Worm (Caenorhabditis elegans): Measurements from ENCODE around the gene ssl-1.

- TF ChIP-seq lin-13 (GFP tag; optimal IDR thresholded peaks at IDR 0.05) (no peak), ztf-11 (tag; optimal IDR thresholded peaks at IDR 0.05) (no peak), nhr-77 (tag; optimal IDR thresholded peaks at IDR 0.05) (no peak), blmp-1 (tag; optimal IDR thresholded peaks at IDR 0.05; ENCODE audit: insufficient read depth) (no peak), skn-1 (tag; optimal IDR thresholded peaks at IDR 0.05) (no peak), ceh-82 (tag; optimal IDR thresholded peaks at IDR 0.05) (no peak), unc-55 (GFP tag; optimal IDR thresholded peaks at IDR 0.05) (no peak), lsy-2 (tag; optimal IDR thresholded peaks at IDR 0.05) (no peak), fos-1 (tag; optimal IDR thresholded peaks at IDR 0.05) (no peak), egl-27 (tag; optimal IDR thresholded peaks at IDR 0.05) (no peak), nhr-237 (tag; optimal IDR thresholded peaks at IDR 0.05) (no peak)
Measured at ce11 chrIII:12738935-12739334, 24.6 kb downstream of the ssl-1 start.
